Worm (Caenorhabditis elegans) whole organism, L4 larva: ENCODE data around the gene glb-5.

ENCODE experiments used
- F10B5.3 ChIP-seq: sonication (generic microtip); optimal IDR thresholded peaks from 2 replicates; lab custom pipeline; 2016; ENCODE audit warnings: mild to moderate bottlenecking, missing genetic modification characterization, missing compliant biosample characterization
- Y5F2A.4 ChIP-seq: fragments of 200-800 bp; sonication (Bioruptor generic); optimal IDR thresholded peaks from 2 replicates; lab custom pipeline; 2018; ENCODE audit warnings: mild to moderate bottlenecking, missing genetic modification characterization, missing compliant biosample characterization
- ZK546.5 ChIP-seq, 2 experiments: sonication (generic microtip); optimal IDR thresholded peaks; 2 replicates each; lab custom pipeline; 2017; ENCODE audit warnings: missing biosample characterization in 2 of 2, missing genetic modification characterization in 2 of 2
- aha-1 ChIP-seq: fragments of 150-350 bp; peaks from one replicate; lab custom pipeline; 2014; ENCODE audit warnings: missing biosample characterization, missing genetic modification characterization
- aly-2 ChIP-seq: sonication (generic microtip); optimal IDR thresholded peaks from 2 replicates; lab custom pipeline; 2018; ENCODE audit warnings: missing biosample characterization, missing genetic modification characterization
- ama-1 ChIP-seq: fragments of 150-350 bp; optimal IDR thresholded peaks from 2 replicates; lab custom pipeline; 2014; ENCODE audit warnings: inconsistent platforms, mixed read lengths
- ceh-28 ChIP-seq: fragments of 150-350 bp; optimal IDR thresholded peaks from 2 replicates; lab custom pipeline; 2014; ENCODE audit warnings: missing biosample characterization, missing genetic modification reagents, missing genetic modification characterization
- ces-1 ChIP-seq: fragments of 150-350 bp; sonication (generic microtip); optimal IDR thresholded peaks from 4 replicates; lab custom pipeline; 2014; ENCODE audit warnings: missing biosample characterization, missing genetic modification reagents, missing genetic modification characterization
- cey-2 ChIP-seq: sonication (generic microtip); optimal IDR thresholded peaks from 3 replicates; lab custom pipeline; 2017; ENCODE audit warnings: missing genetic modification characterization, mild to moderate bottlenecking, missing compliant biosample characterization, antibody characterized with exemption, borderline replicate concordance; ENCODE audit not compliant: insufficient read depth
- ctbp-1 ChIP-seq: fragments of 200-800 bp; sonication (Bioruptor generic); IDR thresholded peaks from 2 replicates; pipeline ENCODE4 v1.3.6; 2022; ENCODE audit warnings: missing genetic modification reagents, missing genetic modification characterization, missing compliant biosample characterization
- daf-16 ChIP-seq, 3 experiments: sonication (generic microtip); optimal IDR thresholded peaks; 2 replicates each; lab custom pipeline; 2016 to 2017; ENCODE audit warnings: missing genetic modification characterization in 3 of 3, missing genetic modification reagents in 3 of 3, mild to moderate bottlenecking in 2 of 3, missing compliant biosample characterization in 2 of 3, missing biosample characterization in 1 of 3, moderate library complexity in 1 of 3
- daf-19 ChIP-seq: fragments of 200-800 bp; sonication (Bioruptor generic); conservative IDR thresholded peaks from 2 replicates; pipeline ENCODE4 v1.3.6; 2022; ENCODE audit warnings: missing genetic modification characterization, missing compliant biosample characterization
- daf-8 ChIP-seq: fragments of 200-800 bp; sonication (Bioruptor generic); IDR thresholded peaks from 2 replicates; pipeline ENCODE4 v1.3.6; 2022; ENCODE audit warnings: missing genetic modification characterization, missing compliant biosample characterization
- dmd-6 ChIP-seq: fragments of 200-800 bp; sonication (Bioruptor generic); IDR thresholded peaks from 2 replicates; pipeline ENCODE4 v1.3.6; 2022; ENCODE audit warnings: missing genetic modification reagents, missing genetic modification characterization, missing compliant biosample characterization
- dmd-9 ChIP-seq: fragments of 200-800 bp; sonication (Bioruptor generic); IDR thresholded peaks from 2 replicates; pipeline ENCODE4 v1.3.6; 2022; ENCODE audit warnings: missing genetic modification reagents, missing genetic modification characterization, missing compliant biosample characterization
- dpl-1 ChIP-seq: fragments of 150-350 bp; optimal IDR thresholded peaks from 2 replicates; lab custom pipeline; 2014; ENCODE audit warnings: missing biosample characterization, missing genetic modification reagents, missing genetic modification characterization
- dve-1 ChIP-seq: sonication (generic microtip); optimal IDR thresholded peaks from 2 replicates; lab custom pipeline; 2017; ENCODE audit warnings: antibody characterized with exemption, mild to moderate bottlenecking, missing genetic modification characterization, missing compliant biosample characterization; ENCODE audit not compliant: insufficient read depth
- egl-43 ChIP-seq: fragments of 200-800 bp; sonication (Bioruptor generic); IDR thresholded peaks from 2 replicates; pipeline ENCODE4 v1.3.6; 2022; ENCODE audit warnings: missing genetic modification reagents, missing genetic modification characterization, missing compliant biosample characterization
- fkh-10 ChIP-seq: fragments of 150-350 bp; optimal IDR thresholded peaks from 2 replicates; lab custom pipeline; 2014; ENCODE audit warnings: missing biosample characterization, missing genetic modification reagents, missing genetic modification characterization
- fos-1 ChIP-seq: fragments of 150-350 bp; optimal IDR thresholded peaks from 2 replicates; lab custom pipeline; 2014; ENCODE audit warnings: missing biosample characterization, missing genetic modification characterization
- hlh-11 ChIP-seq: fragments of 200-800 bp; sonication (Bioruptor generic); optimal IDR thresholded peaks from 2 replicates; lab custom pipeline; 2018; ENCODE audit warnings: mild to moderate bottlenecking, missing genetic modification characterization, missing compliant biosample characterization
- hlh-30 ChIP-seq: sonication (generic microtip); optimal IDR thresholded peaks from 2 replicates; lab custom pipeline; 2017; ENCODE audit warnings: antibody characterized with exemption, mild to moderate bottlenecking, missing genetic modification characterization, missing compliant biosample characterization; ENCODE audit not compliant: insufficient read depth
- lin-1 ChIP-seq: fragments of 200-800 bp; sonication (Bioruptor generic); IDR thresholded peaks from 2 replicates; pipeline ENCODE4 v1.3.6; 2022; ENCODE audit warnings: missing genetic modification reagents, missing genetic modification characterization, missing compliant biosample characterization
- lin-15B ChIP-seq: fragments of 150-350 bp; sonication (generic microtip); optimal IDR thresholded peaks from 3 replicates; lab custom pipeline; 2014; ENCODE audit warnings: missing biosample characterization, missing genetic modification characterization
- lin-38 ChIP-seq: fragments of 200-800 bp; sonication (Bioruptor generic); IDR thresholded peaks from 2 replicates; pipeline ENCODE4 v1.3.6; 2022; ENCODE audit warnings: missing genetic modification reagents, missing genetic modification characterization, missing compliant biosample characterization
- lsy-2 ChIP-seq, 2 experiments: fragments of 150-350 bp in 1 of 2; sonication (generic microtip) in 1 of 2; optimal IDR thresholded peaks; 2 replicates each; lab custom pipeline; 2014 to 2017; ENCODE audit warnings: missing biosample characterization in 2 of 2, missing genetic modification characterization in 2 of 2
- mep-1 ChIP-seq: fragments of 150-350 bp; sonication (generic microtip); optimal IDR thresholded peaks from 3 replicates; lab custom pipeline; 2014; ENCODE audit warnings: missing biosample characterization, missing genetic modification characterization
- mxl-3 ChIP-seq: fragments of 200-800 bp; sonication (Bioruptor generic); optimal IDR thresholded peaks from 2 replicates; lab custom pipeline; 2018; ENCODE audit warnings: mild to moderate bottlenecking, missing genetic modification characterization, missing compliant biosample characterization
- nhr-11 ChIP-seq: fragments of 150-350 bp; optimal IDR thresholded peaks from 2 replicates; lab custom pipeline; 2014; ENCODE audit warnings: missing biosample characterization, missing genetic modification characterization
- nhr-237 ChIP-seq: sonication (generic microtip); optimal IDR thresholded peaks from 2 replicates; lab custom pipeline; 2017; ENCODE audit warnings: missing biosample characterization, missing genetic modification characterization
- nhr-28 ChIP-seq: fragments of 150-350 bp; optimal IDR thresholded peaks from 2 replicates; lab custom pipeline; 2014; ENCODE audit warnings: missing biosample characterization, missing genetic modification characterization
- nhr-41 ChIP-seq: fragments of 200-800 bp; sonication (Bioruptor generic); IDR thresholded peaks from 2 replicates; pipeline ENCODE4 v1.3.6; 2022; ENCODE audit warnings: missing genetic modification reagents, missing genetic modification characterization, missing compliant biosample characterization
- nhr-77 ChIP-seq: fragments of 150-350 bp; optimal IDR thresholded peaks from 2 replicates; lab custom pipeline; 2014; ENCODE audit warnings: missing biosample characterization, missing genetic modification characterization
- php-3 ChIP-seq: fragments of 200-800 bp; sonication (Bioruptor generic); IDR thresholded peaks from 2 replicates; pipeline ENCODE4 v1.3.6; 2022; ENCODE audit warnings: missing genetic modification reagents, missing genetic modification characterization, missing compliant biosample characterization
- snpc-1.2 ChIP-seq: fragments of 200-800 bp; sonication (Bioruptor generic); IDR thresholded peaks from 2 replicates; pipeline ENCODE4 v1.3.6; 2022; ENCODE audit warnings: missing genetic modification reagents, missing genetic modification characterization, missing compliant biosample characterization
- spr-1 ChIP-seq: sonication (generic microtip); optimal IDR thresholded peaks from 2 replicates; lab custom pipeline; 2016; ENCODE audit warnings: mild to moderate bottlenecking, missing genetic modification characterization, missing compliant biosample characterization
- unc-130 ChIP-seq: sonication (generic microtip); optimal IDR thresholded peaks from 2 replicates; lab custom pipeline; 2016; ENCODE audit warnings: missing genetic modification reagents, missing genetic modification characterization, missing compliant biosample characterization
- unc-62 ChIP-seq, 3 experiments: fragments of 150-350 bp in 1 of 3; sonication (generic microtip); optimal IDR thresholded peaks in 2 of 3; peaks in 1 of 3; 1 replicate in 1 of 3; 2 replicates in 2 of 3; lab custom pipeline; 2014 to 2017; ENCODE audit warnings: missing biosample characterization in 3 of 3, missing genetic modification characterization in 3 of 3, missing genetic modification reagents in 3 of 3, missing genotype in 1 of 3
- zfp-2 ChIP-seq: sonication (generic microtip); optimal IDR thresholded peaks from 2 replicates; lab custom pipeline; 2016; ENCODE audit warnings: mild to moderate bottlenecking, missing genetic modification characterization, missing compliant biosample characterization
- zfp-3 ChIP-seq: fragments of 200-800 bp; sonication (Bioruptor generic); conservative IDR thresholded peaks from 2 replicates; pipeline ENCODE4 v1.3.6; 2022; ENCODE audit warnings: missing genetic modification reagents, missing genetic modification characterization, missing compliant biosample characterization
- zip-2 ChIP-seq: fragments of 150-350 bp; optimal IDR thresholded peaks from 2 replicates; lab custom pipeline; 2014; ENCODE audit warnings: missing biosample characterization, missing genetic modification characterization

glb-5 gene

ce11 chrV:5558590-5558989, at the start of gene glb-5:
glb-5 (plus strand) TSS chrV:5558890.
- TF ChIP-seq unc-62 (GFP tag; optimal IDR thresholded peaks at IDR 0.05 in 1 of 2; lab: Kevin White, UChicago) (no peak), unc-62 (tag; optimal IDR thresholded peaks at IDR 0.05; lab: Kevin White, UChicago) (no peak), daf-8 (GFP tag; lab: Robert Waterston, UW) (no peak), aly-2 (no peak), dmd-6 (GFP tag; lab: Robert Waterston, UW) (0 out of 2 replicates have a peak, but pooled peaks have one; percentile 4), ZK546.5 (tag; optimal IDR thresholded peaks at IDR 0.05; lab: Kevin White, UChicago) (no peak)

DNA sequence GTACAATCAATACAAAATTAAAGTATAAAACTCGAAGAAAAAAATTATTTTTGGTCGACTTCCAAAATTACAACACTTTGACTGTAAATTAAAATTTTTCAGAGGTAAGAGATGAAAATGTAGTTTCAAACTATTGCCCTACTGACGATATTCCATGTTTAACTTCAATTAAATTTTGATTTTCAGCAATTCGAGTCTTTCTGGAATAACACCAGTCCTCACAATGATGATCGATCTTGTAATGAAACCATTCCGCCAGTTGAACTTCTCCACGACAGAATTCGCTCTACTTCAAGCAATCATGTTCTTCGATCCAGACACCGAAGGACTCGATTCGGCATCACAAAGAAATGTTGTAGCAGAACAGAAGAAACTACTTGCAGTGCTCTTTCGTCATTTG, 49.6 kb upstream of the glb-5 start:
- TF ChIP-seq hlh-11 (tag; lab: Kevin White, UChicago) (no peak), mep-1 (tag; lab: Kevin White, UChicago) (no peak), unc-62 (GFP tag; optimal IDR thresholded peaks at IDR 0.05 in 1 of 2; lab: Kevin White, UChicago) (peak in 1 of 2 experiments; percentile 94), unc-62 (tag; optimal IDR thresholded peaks at IDR 0.05; lab: Kevin White, UChicago) (no peak), unc-130 (GFP tag; lab: Kevin White, UChicago) (no peak)
- TF ChIP-seq, all 104 proteins: peak for 1

- TF ChIP-seq dve-1 (peak; percentile 16), unc-62 (GFP tag; optimal IDR thresholded peaks at IDR 0.05 in 1 of 2; lab: Kevin White, UChicago) (peak in 1 of 2 experiments; percentile 94), unc-62 (tag; optimal IDR thresholded peaks at IDR 0.05; lab: Kevin White, UChicago) (no peak), lin-1 (GFP tag; lab: Robert Waterston, UW) (no peak), ceh-28 (tag; lab: Kevin White, UChicago) (no peak), dmd-6 (GFP tag; lab: Robert Waterston, UW) (peak; percentile 59), mep-1 (tag; lab: Kevin White, UChicago) (no peak), egl-43 (no peak), ama-1 (lab: Kevin White, UChicago) (no peak), mxl-3 (GFP tag; lab: Kevin White, UChicago) (no peak), lin-38 (GFP tag; lab: Robert Waterston, UW) (peak; percentile 34), daf-16 (GFP tag; optimal IDR thresholded peaks at IDR 0.05; lab: Kevin White, UChicago) (no peak), daf-16 (tag; optimal IDR thresholded peaks at IDR 0.05; lab: Kevin White, UChicago) (peak; percentile 23), aha-1 (tag; lab: Kevin White, UChicago) (no peak)
- TF ChIP-seq, all 104 proteins: peak for 5
These were observed 48.7 kb upstream of the glb-5 start for ce11 chrV:5509966-5510365.

- TF ChIP-seq nhr-77 (tag; lab: Kevin White, UChicago) (peak; percentile 63), ctbp-1 (GFP tag; lab: Robert Waterston, UW) (no peak), hlh-11 (tag; lab: Kevin White, UChicago) (peak; percentile 10), ces-1 (no peak), daf-16 (GFP tag; optimal IDR thresholded peaks at IDR 0.05; lab: Kevin White, UChicago) (no peak), daf-16 (tag; optimal IDR thresholded peaks at IDR 0.05; lab: Kevin White, UChicago) (peak; percentile 43), dve-1 (peak; percentile 33), lin-15B (tag; lab: Kevin White, UChicago) (no peak), lin-38 (GFP tag; lab: Robert Waterston, UW) (no peak), nhr-28 (peak; percentile 70), nhr-237 (tag; lab: Kevin White, UChicago) (no peak), fos-1 (tag; lab: Kevin White, UChicago) (no peak), dpl-1 (GFP tag; lab: Kevin White, UChicago) (no peak), cey-2 (no peak), aha-1 (tag; lab: Kevin White, UChicago) (peak; percentile 31), fkh-10 (GFP tag; lab: Kevin White, UChicago) (no peak), nhr-41 (GFP tag; lab: Robert Waterston, UW) (no peak), nhr-11 (no peak), Y5F2A.4 (GFP tag; lab: Kevin White, UChicago) (no peak), snpc-1.2 (GFP tag; lab: Robert Waterston, UW) (no peak), hlh-30 (tag; lab: Kevin White, UChicago) (peak; percentile 1), lsy-2 (tag; optimal IDR thresholded peaks at IDR 0.05; lab: Kevin White, UChicago) (no peak), zip-2 (tag; lab: Kevin White, UChicago) (no peak), dmd-9 (GFP tag; lab: Robert Waterston, UW) (no peak), unc-62 (GFP tag; optimal IDR thresholded peaks at IDR 0.05 in 1 of 2; lab: Kevin White, UChicago) (no peak), unc-62 (tag; optimal IDR thresholded peaks at IDR 0.05; lab: Kevin White, UChicago) (no peak), F10B5.3 (tag; lab: Kevin White, UChicago) (no peak), dmd-6 (GFP tag; lab: Robert Waterston, UW) (0 out of 2 replicates have a peak, but pooled peaks have one; percentile 19), php-3 (GFP tag; lab: Robert Waterston, UW) (peak; percentile 55; the same call in 1 of the 2 replicates), spr-1 (no peak), daf-19 (GFP tag; lab: Robert Waterston, UW) (no peak), zfp-3 (GFP tag; lab: Robert Waterston, UW) (no peak), zfp-2 (tag; lab: Kevin White, UChicago) (no peak)
These were observed 47.0 kb upstream of the glb-5 start for ce11 chrV:5511720-5512119.
